In the genomic region with DNA sequence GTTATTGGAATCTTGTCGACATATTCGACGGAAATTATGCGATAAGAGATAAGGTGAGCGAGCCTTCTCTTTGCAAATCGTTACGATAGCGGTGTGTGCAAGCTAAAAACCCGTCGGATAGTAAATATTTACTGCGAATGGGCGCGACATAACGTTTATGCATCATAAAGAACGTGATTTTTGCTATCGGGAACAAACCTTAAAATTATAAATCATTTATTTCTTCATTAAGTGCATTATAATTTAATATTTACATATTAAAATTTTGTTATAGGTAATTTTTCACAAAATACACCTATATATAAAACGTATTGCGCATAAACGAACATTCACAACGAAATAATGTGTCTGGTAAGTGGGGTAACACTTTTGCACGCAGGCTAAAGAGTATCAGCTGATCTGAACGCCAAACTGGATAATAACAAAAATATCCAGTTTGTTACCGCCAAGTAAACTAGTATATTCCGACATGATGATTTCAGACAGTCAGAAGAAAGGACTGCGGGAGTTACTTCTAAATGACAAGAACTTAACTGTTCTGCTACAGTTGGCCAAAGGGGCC, we compare ENCODE assay signal across 1 fruit fly cellular context.
TF ChIP-seq lines count a peak whose summit lies in the region.

A gene (minus strand): TSS at position 122 of the 562 bp plus-strand sequence.
A gene (plus strand): TSS at position 412 of the 562 bp plus-strand sequence.

TF ChIP-seq in whole organism, embryonic, 481 proteins besides CTCF, POLR2A, EP300 and RAD21 (continued from another document and continues in another):
- no peak for TF ChIP-seq sr (GFP tag; IDR thresholded peaks at IDR 0.05; lab: Robert Waterston, UW)
- TF ChIP-seq ranshi (GFP tag; IDR thresholded peaks at IDR 0.05; lab: Robert Waterston, UW) = peak; percentile 94
- TF ChIP-seq Vsx1 (GFP tag; optimal IDR thresholded peaks at IDR 0.05; lab: Kevin White, UChicago) = no peak
- TF ChIP-seq Side (GFP tag; optimal IDR thresholded peaks at IDR 0.05; lab: Kevin White, UChicago) = peak; percentile 45
- TF ChIP-seq Aef1 (GFP tag; IDR thresholded peaks at IDR 0.05; lab: Robert Waterston, UW) = peak; percentile 90
- peak; percentile 94 for TF ChIP-seq CG4328 (GFP tag; optimal IDR thresholded peaks at IDR 0.05; lab: Kevin White, UChicago)
- TF ChIP-seq tap (tag; optimal IDR thresholded peaks at IDR 0.05; lab: Kevin White, UChicago) = peak; percentile 97
- no peak for TF ChIP-seq CG11398 (GFP tag; optimal IDR thresholded peaks at IDR 0.05; lab: Kevin White, UChicago)
- TF ChIP-seq CG3838 (GFP tag; optimal IDR thresholded peaks at IDR 0.05; lab: Kevin White, UChicago) = peak; percentile 68
- TF ChIP-seq CG10654 (GFP tag; optimal IDR thresholded peaks at IDR 0.05; lab: Kevin White, UChicago) = peak; percentile 90
- TF ChIP-seq luna (GFP tag; optimal IDR thresholded peaks at IDR 0.05; lab: Kevin White, UChicago) = no peak
- peak; percentile 94 for TF ChIP-seq CG32767 (GFP tag; IDR thresholded peaks at IDR 0.05; lab: Robert Waterston, UW)
- TF ChIP-seq Dll (GFP tag; IDR thresholded peaks at IDR 0.05; lab: Robert Waterston, UW; ENCODE audit: partially characterized antibody) = no peak
- peak; percentile 76 for TF ChIP-seq CG11093 (GFP tag; IDR thresholded peaks at IDR 0.05; lab: Robert Waterston, UW)
- no peak for TF ChIP-seq CG11723 (GFP tag; optimal IDR thresholded peaks at IDR 0.05; lab: Kevin White, UChicago)
- peak; percentile 88 for TF ChIP-seq CG11696 (GFP tag; IDR thresholded peaks at IDR 0.05; lab: Robert Waterston, UW)
- peak; percentile 93 for TF ChIP-seq Xbp1 (GFP tag; optimal IDR thresholded peaks at IDR 0.05; lab: Kevin White, UChicago)
- TF ChIP-seq CG9437 (GFP tag; optimal IDR thresholded peaks at IDR 0.05; lab: Kevin White, UChicago) = peak; percentile 93
- peak; percentile 98 for TF ChIP-seq unpg (GFP tag; optimal IDR thresholded peaks at IDR 0.05; lab: Kevin White, UChicago)
- peak; percentile 93 for TF ChIP-seq H2.0 (GFP tag; IDR thresholded peaks at IDR 0.05; lab: Robert Waterston, UW)
- peak; percentile 53 for TF ChIP-seq CG17802 (tag; optimal IDR thresholded peaks at IDR 0.05; lab: Kevin White, UChicago)
- peak; percentile 3 for TF ChIP-seq CG8089 (GFP tag; optimal IDR thresholded peaks at IDR 0.05; lab: Kevin White, UChicago)
- peak; percentile 74 for TF ChIP-seq CG3065 (GFP tag; optimal IDR thresholded peaks at IDR 0.05; lab: Kevin White, UChicago)
- TF ChIP-seq CG10431 (GFP tag; optimal IDR thresholded peaks at IDR 0.05; lab: Kevin White, UChicago) = peak; percentile 86
- TF ChIP-seq Hr39 (optimal IDR thresholded peaks at IDR 0.05; lab: Kevin White, UChicago) = no peak
- TF ChIP-seq NK7.1 (GFP tag; optimal IDR thresholded peaks at IDR 0.05; lab: Kevin White, UChicago) = no peak
- TF ChIP-seq Doc3 (GFP tag; IDR thresholded peaks at IDR 0.05; lab: Robert Waterston, UW; ENCODE audit: partially characterized antibody) = no peak
- TF ChIP-seq jing (GFP tag; optimal IDR thresholded peaks at IDR 0.05; lab: Kevin White, UChicago) = no peak
- peak in 1 of 2 experiments; percentile 93 for TF ChIP-seq Eip74EF (GFP tag; optimal IDR thresholded peaks at IDR 0.05; lab: Kevin White, UChicago)
- peak; percentile 93 for TF ChIP-seq CG34422 (GFP tag; IDR thresholded peaks at IDR 0.05; lab: Robert Waterston, UW)
- TF ChIP-seq CG10321 (GFP tag; IDR thresholded peaks at IDR 0.05; lab: Robert Waterston, UW) = peak; percentile 65
- TF ChIP-seq z (GFP tag; IDR thresholded peaks at IDR 0.05; lab: Robert Waterston, UW) = 0 out of 3 replicates have a peak, but pooled peaks have one; percentile 36
- TF ChIP-seq CG12299 (tag; optimal IDR thresholded peaks at IDR 0.05; lab: Kevin White, UChicago) = peak; percentile 98
- TF ChIP-seq HmgZ (tag; optimal IDR thresholded peaks at IDR 0.05; lab: Kevin White, UChicago) = peak; percentile 98
- TF ChIP-seq MBD-R2 (GFP tag; IDR thresholded peaks at IDR 0.05; lab: Robert Waterston, UW) = peak; percentile 94
- TF ChIP-seq crc (GFP tag; optimal IDR thresholded peaks at IDR 0.05; lab: Kevin White, UChicago) = no peak
- peak; percentile 92 for TF ChIP-seq run (tag; optimal IDR thresholded peaks at IDR 0.05; lab: Kevin White, UChicago)
- TF ChIP-seq CG4424 (GFP tag; optimal IDR thresholded peaks at IDR 0.05; lab: Kevin White, UChicago) = peak; percentile 91
- peak; percentile 78 for TF ChIP-seq ro (GFP tag; IDR thresholded peaks at IDR 0.05; lab: Robert Waterston, UW)
- TF ChIP-seq Hr78 (GFP tag; optimal IDR thresholded peaks at IDR 0.05; lab: Kevin White, UChicago) = no peak
- TF ChIP-seq Nf-YB (GFP tag; optimal IDR thresholded peaks at IDR 0.05; lab: Kevin White, UChicago) = peak; percentile 85
- TF ChIP-seq HHEX (GFP tag; optimal IDR thresholded peaks at IDR 0.05; lab: Kevin White, UChicago) = peak; percentile 94
- TF ChIP-seq zen (tag; optimal IDR thresholded peaks at IDR 0.05; lab: Kevin White, UChicago) = peak; percentile 97
- TF ChIP-seq bcd (GFP tag; optimal IDR thresholded peaks at IDR 0.05; lab: Kevin White, UChicago) = peak; percentile 94
- TF ChIP-seq peb (GFP tag; IDR thresholded peaks at IDR 0.05; lab: Robert Waterston, UW) = peak; percentile 78
- TF ChIP-seq fd3F (GFP tag; optimal IDR thresholded peaks at IDR 0.05; lab: Kevin White, UChicago) = peak; percentile 93
- peak; percentile 95 for TF ChIP-seq CG7556 (GFP tag; optimal IDR thresholded peaks at IDR 0.05; lab: Kevin White, UChicago)
- TF ChIP-seq chm (GFP tag; IDR thresholded peaks at IDR 0.05; lab: Robert Waterston, UW) = peak; percentile 96
- peak; percentile 86 for TF ChIP-seq kay (GFP tag; optimal IDR thresholded peaks at IDR 0.05; lab: Kevin White, UChicago)
- peak; percentile 52 for TF ChIP-seq pho (GFP tag; optimal IDR thresholded peaks at IDR 0.05; lab: Kevin White, UChicago)
- TF ChIP-seq CG9215 (GFP tag; IDR thresholded peaks at IDR 0.05; lab: Robert Waterston, UW) = peak; percentile 81
- TF ChIP-seq Tbp (GFP tag; optimal IDR thresholded peaks at IDR 0.05; lab: Kevin White, UChicago) = no peak
- TF ChIP-seq Sry-δ (GFP tag; optimal IDR thresholded peaks at IDR 0.05; lab: Kevin White, UChicago) = no peak
- TF ChIP-seq nerfin-1 (tag; optimal IDR thresholded peaks at IDR 0.05; lab: Kevin White, UChicago) = peak; percentile 95
- peak; percentile 87 for TF ChIP-seq CG17612 (GFP tag; IDR thresholded peaks at IDR 0.05; lab: Robert Waterston, UW)
- TF ChIP-seq slbo (GFP tag; IDR thresholded peaks at IDR 0.05; lab: Robert Waterston, UW) = peak; percentile 95
- no peak for TF ChIP-seq cg (GFP tag; optimal IDR thresholded peaks at IDR 0.05; lab: Kevin White, UChicago)
- peak; percentile 82; the same call in 2 of the 3 replicates for TF ChIP-seq CG11456 (GFP tag; IDR thresholded peaks at IDR 0.05; lab: Robert Waterston, UW)
- TF ChIP-seq fd96Cb (tag; optimal IDR thresholded peaks at IDR 0.05; lab: Kevin White, UChicago) = peak; percentile 92
- peak; percentile 85 for TF ChIP-seq CG2875 (GFP tag; optimal IDR thresholded peaks at IDR 0.05; lab: Kevin White, UChicago)
- peak; percentile 96 for TF ChIP-seq gcm (GFP tag; optimal IDR thresholded peaks at IDR 0.05; lab: Kevin White, UChicago)
- peak; percentile 89 for TF ChIP-seq kah (GFP tag; optimal IDR thresholded peaks at IDR 0.05; lab: Kevin White, UChicago)
- TF ChIP-seq CG3163 (GFP tag; optimal IDR thresholded peaks at IDR 0.05; lab: Kevin White, UChicago) = no peak
- TF ChIP-seq Bgb (GFP tag; IDR thresholded peaks at IDR 0.05; lab: Robert Waterston, UW; ENCODE audit: partially characterized antibody) = no peak
- peak; percentile 60; the same call in 1 of the 3 replicates for TF ChIP-seq CG11560 (tag; IDR thresholded peaks at IDR 0.05; lab: Robert Waterston, UW)
- TF ChIP-seq CG12155 (GFP tag; optimal IDR thresholded peaks at IDR 0.05; lab: Kevin White, UChicago) = peak; percentile 92
- no peak for TF ChIP-seq Mes4 (GFP tag; optimal IDR thresholded peaks at IDR 0.05; lab: Kevin White, UChicago)
- peak; percentile 87 for TF ChIP-seq H15 (GFP tag; IDR thresholded peaks at IDR 0.05; lab: Robert Waterston, UW)
- TF ChIP-seq CG15073 (GFP tag; optimal IDR thresholded peaks at IDR 0.05; lab: Kevin White, UChicago) = peak; percentile 19
- TF ChIP-seq Hand (GFP tag; optimal IDR thresholded peaks at IDR 0.05; lab: Kevin White, UChicago) = peak; percentile 96
- TF ChIP-seq Sox102F (GFP tag; optimal IDR thresholded peaks at IDR 0.05; lab: Kevin White, UChicago) = peak; percentile 97
- TF ChIP-seq Hmr (GFP tag; optimal IDR thresholded peaks at IDR 0.05; lab: Kevin White, UChicago) = peak; percentile 98
- peak; percentile 94 for TF ChIP-seq corto (GFP tag; optimal IDR thresholded peaks at IDR 0.05; lab: Kevin White, UChicago)
- no peak for TF ChIP-seq jumu (GFP tag; optimal IDR thresholded peaks at IDR 0.05; lab: Kevin White, UChicago)
- TF ChIP-seq ham (GFP tag; IDR thresholded peaks at IDR 0.05; lab: Robert Waterston, UW) = peak; percentile 71; the same call in 1 of the 2 replicates
- TF ChIP-seq CG9797 (GFP tag; optimal IDR thresholded peaks at IDR 0.05; lab: Kevin White, UChicago) = peak; percentile 24
- TF ChIP-seq bigmax (GFP tag; optimal IDR thresholded peaks at IDR 0.05; lab: Kevin White, UChicago) = peak; percentile 71
- peak; percentile 91 for TF ChIP-seq CG2120 (GFP tag; optimal IDR thresholded peaks at IDR 0.05; lab: Kevin White, UChicago)
- TF ChIP-seq CG42726 (GFP tag; IDR thresholded peaks at IDR 0.05; lab: Robert Waterston, UW; ENCODE audit: partially characterized antibody) = no peak
- TF ChIP-seq Kr (GFP tag; optimal IDR thresholded peaks at IDR 0.05; lab: Kevin White, UChicago) = no peak
- TF ChIP-seq Usf (GFP tag; optimal IDR thresholded peaks at IDR 0.05; lab: Kevin White, UChicago) = peak; percentile 78
- TF ChIP-seq CG6254 (GFP tag; optimal IDR thresholded peaks at IDR 0.05; lab: Kevin White, UChicago) = peak; percentile 88
- TF ChIP-seq CG17568 (GFP tag; optimal IDR thresholded peaks at IDR 0.05; lab: Kevin White, UChicago) = no peak
- peak; percentile 86 for TF ChIP-seq CG13123 (GFP tag; optimal IDR thresholded peaks at IDR 0.05; lab: Kevin White, UChicago)
- peak; percentile 69 for TF ChIP-seq chn (GFP tag; optimal IDR thresholded peaks at IDR 0.05; lab: Kevin White, UChicago)
- peak; percentile 79 for TF ChIP-seq CG3995 (GFP tag; optimal IDR thresholded peaks at IDR 0.05; lab: Kevin White, UChicago)
- TF ChIP-seq CG8281 (tag; optimal IDR thresholded peaks at IDR 0.05; lab: Kevin White, UChicago) = peak; percentile 85
- no peak for TF ChIP-seq bbx (GFP tag; IDR thresholded peaks at IDR 0.05; lab: Robert Waterston, UW; ENCODE audit: partially characterized antibody)
- TF ChIP-seq nerfin-2 (GFP tag; IDR thresholded peaks at IDR 0.05; lab: Robert Waterston, UW; ENCODE audit: partially characterized antibody) = no peak
- TF ChIP-seq psq (GFP tag; optimal IDR thresholded peaks at IDR 0.05; lab: Kevin White, UChicago) = peak; percentile 78
- no peak for TF ChIP-seq repo (GFP tag; optimal IDR thresholded peaks at IDR 0.05; lab: Kevin White, UChicago)
- peak; percentile 96 for TF ChIP-seq CrebB (tag; optimal IDR thresholded peaks at IDR 0.05; lab: Kevin White, UChicago)
- TF ChIP-seq Asciz (GFP tag; optimal IDR thresholded peaks at IDR 0.05; lab: Kevin White, UChicago) = peak; percentile 93
- peak; percentile 78 for TF ChIP-seq cato (GFP tag; optimal IDR thresholded peaks at IDR 0.05; lab: Kevin White, UChicago; ENCODE audit: borderline replicate concordance)
- TF ChIP-seq zf30C (GFP tag; optimal IDR thresholded peaks at IDR 0.05; lab: Kevin White, UChicago) = peak; percentile 25
- peak; percentile 81 for TF ChIP-seq CG18476 (GFP tag; optimal IDR thresholded peaks at IDR 0.05; lab: Kevin White, UChicago)
- TF ChIP-seq Gsc (GFP tag; IDR thresholded peaks at IDR 0.05; lab: Robert Waterston, UW) = no peak
- no peak for TF ChIP-seq lab (GFP tag; optimal IDR thresholded peaks at IDR 0.05; lab: Kevin White, UChicago)
- TF ChIP-seq Six4 (GFP tag; optimal IDR thresholded peaks at IDR 0.05; lab: Kevin White, UChicago) = peak; percentile 86
- TF ChIP-seq CG16813 (GFP tag; IDR thresholded peaks at IDR 0.05; lab: Robert Waterston, UW; ENCODE audit: partially characterized antibody) = no peak
- TF ChIP-seq dan (GFP tag; IDR thresholded peaks at IDR 0.05; lab: Robert Waterston, UW) = no peak
- peak; percentile 81 for TF ChIP-seq wor (GFP tag; IDR thresholded peaks at IDR 0.05; lab: Robert Waterston, UW)
- TF ChIP-seq yki (optimal IDR thresholded peaks at IDR 0.05; lab: Kevin White, UChicago) = no peak
- peak; percentile 93 for TF ChIP-seq Oli (tag; optimal IDR thresholded peaks at IDR 0.05; lab: Kevin White, UChicago)
- peak; percentile 34; the same call in 1 of the 2 replicates for TF ChIP-seq CG13287 (GFP tag; IDR thresholded peaks at IDR 0.05; lab: Robert Waterston, UW; ENCODE audit: partially characterized antibody)
- peak; percentile 94 for TF ChIP-seq Ada2b (GFP tag; IDR thresholded peaks at IDR 0.05; lab: Robert Waterston, UW)
- peak; percentile 82 for TF ChIP-seq dimm (GFP tag; IDR thresholded peaks at IDR 0.05; lab: Robert Waterston, UW)
- peak; percentile 92 for TF ChIP-seq cwo (GFP tag; optimal IDR thresholded peaks at IDR 0.05; lab: Kevin White, UChicago)
- peak; percentile 92 for TF ChIP-seq CG33557 (GFP tag; optimal IDR thresholded peaks at IDR 0.05; lab: Kevin White, UChicago)
- peak; percentile 96 for TF ChIP-seq dmrt11E (tag; optimal IDR thresholded peaks at IDR 0.05; lab: Kevin White, UChicago)
- peak; percentile 47 for TF ChIP-seq her (GFP tag; optimal IDR thresholded peaks at IDR 0.05; lab: Kevin White, UChicago)
- TF ChIP-seq CG6175 (GFP tag; IDR thresholded peaks at IDR 0.05; lab: Robert Waterston, UW) = peak; percentile 85
- peak; percentile 91 for TF ChIP-seq ken (GFP tag; IDR thresholded peaks at IDR 0.05; lab: Robert Waterston, UW)
- peak; percentile 93 for TF ChIP-seq NfI (GFP tag; optimal IDR thresholded peaks at IDR 0.05; lab: Kevin White, UChicago)
- TF ChIP-seq lbe (GFP tag; optimal IDR thresholded peaks at IDR 0.05; lab: Kevin White, UChicago) = peak; percentile 93
- no peak for TF ChIP-seq NC2β (GFP tag; optimal IDR thresholded peaks at IDR 0.05; lab: Kevin White, UChicago)
- peak; percentile 95 for TF ChIP-seq CG15696 (tag; optimal IDR thresholded peaks at IDR 0.05; lab: Kevin White, UChicago)
- TF ChIP-seq crol (GFP tag; IDR thresholded peaks at IDR 0.05; lab: Robert Waterston, UW) = peak; percentile 63
- peak; percentile 86 for TF ChIP-seq lilli (GFP tag; optimal IDR thresholded peaks at IDR 0.05; lab: Kevin White, UChicago)
- TF ChIP-seq tll (GFP tag; optimal IDR thresholded peaks at IDR 0.05; lab: Kevin White, UChicago) = peak in 1 of 2 experiments; percentile 62
- no peak for TF ChIP-seq chinmo (GFP tag; IDR thresholded peaks at IDR 0.05; lab: Robert Waterston, UW; ENCODE audit: partially characterized antibody)
- peak; percentile 28 for TF ChIP-seq CG9609 (GFP tag; optimal IDR thresholded peaks at IDR 0.05; lab: Kevin White, UChicago)
- TF ChIP-seq CG12769 (tag; optimal IDR thresholded peaks at IDR 0.05; lab: Kevin White, UChicago) = peak; percentile 95
